Fruit fly (Drosophila melanogaster): ENCODE data around the gene CG8028.

dm6 chrX:19294953-19295352, 14.8 kb upstream of the CG8028 start:
- no peak for TF ChIP-seq usp (GFP tag; optimal IDR thresholded peaks at IDR 0.05)
- no peak for TF ChIP-seq psq (optimal IDR thresholded peaks at IDR 0.05)
- no peak for TF ChIP-seq EcR (GFP tag; optimal IDR thresholded peaks at IDR 0.05)

Data from whole organism.